Worm (Caenorhabditis elegans) whole organism, L4/young adult: ENCODE results near the gene C45G9.10.
A peak's percentile ranks its signal among the peaks of the same experiment; 100 is the strongest.

Experiments
- W03F9.2 ChIP-seq: fragments of 150-350 bp; optimal IDR thresholded peaks from 2 replicates; lab custom pipeline; 2014; ENCODE audit warnings: missing biosample characterization, missing genetic modification characterization
- dao-5 ChIP-seq: sonication (generic microtip); optimal IDR thresholded peaks from 2 replicates; lab custom pipeline; 2016; ENCODE audit warnings: missing genotype, missing genetic modification characterization, moderate library complexity, missing compliant biosample characterization
- him-1 ChIP-seq: sonication (generic microtip); optimal IDR thresholded peaks from 2 replicates; lab custom pipeline; 2016; ENCODE audit warnings: missing genotype, missing genetic modification reagents, missing genetic modification characterization, missing compliant biosample characterization

Gene C45G9.10

ce11 chrIII:5061798-5062197 lies at the start of gene C45G9.10:
TSS of gene C45G9.10 (minus strand) at chrIII:5061898.
- no peak for TF ChIP-seq dao-5 (tag; lab: Kevin White, UChicago)
- TF ChIP-seq him-1 (tag; lab: Kevin White, UChicago), result no peak
- no peak for TF ChIP-seq W03F9.2

ce11 chrIII:5109401-5109800 lies 47.7 kb upstream of the C45G9.10 start, which contains the start of gene sax-2:
TSS of gene sax-2 (plus strand) at chrIII:5109701.
- no peak for TF ChIP-seq him-1 (tag; lab: Kevin White, UChicago)
- TF ChIP-seq W03F9.2, result no peak

- no peak for TF ChIP-seq him-1 (tag; lab: Kevin White, UChicago)
- TF ChIP-seq W03F9.2, result peak; percentile 70
Measured at ce11 chrIII:5108746-5109145, 47.0 kb upstream of the C45G9.10 start.

ce11 chrIII:5107959-5108358 lies 46.3 kb upstream of the C45G9.10 start:
- no peak for TF ChIP-seq him-1 (tag; lab: Kevin White, UChicago)
- no peak for TF ChIP-seq dao-5 (tag; lab: Kevin White, UChicago)
- no peak for TF ChIP-seq W03F9.2

ce11 chrIII:5106893-5107471 lies 45.3 kb upstream of the C45G9.10 start, which contains the start of gene dpy-17:
TSS of gene dpy-17 (plus strand) at chrIII:5107330.
- TF ChIP-seq him-1 (tag; lab: Kevin White, UChicago) (no peak), W03F9.2 (no peak), dao-5 (tag; lab: Kevin White, UChicago) (no peak)

ce11 chrIII:5105485-5105884 lies 43.8 kb upstream of the C45G9.10 start:
- TF ChIP-seq dao-5 (tag; lab: Kevin White, UChicago) (no peak), him-1 (tag; lab: Kevin White, UChicago) (no peak), W03F9.2 (no peak)

- TF ChIP-seq dao-5 (tag; lab: Kevin White, UChicago), result no peak
- TF ChIP-seq W03F9.2, result peak; percentile 40
Measured at ce11 chrIII:5102616-5103015, 40.9 kb upstream of the C45G9.10 start, which contains the start of gene F54D8.6. TSS of gene F54D8.6 (plus strand) at chrIII:5102985.

- no peak for TF ChIP-seq him-1 (tag; lab: Kevin White, UChicago)
- TF ChIP-seq dao-5 (tag; lab: Kevin White, UChicago), result no peak
- no peak for TF ChIP-seq W03F9.2
Measured at ce11 chrIII:5099500-5099899, 37.8 kb upstream of the C45G9.10 start.

ce11 chrIII:5098740-5099276 lies 37.1 kb upstream of the C45G9.10 start:
- TF ChIP-seq him-1 (tag; lab: Kevin White, UChicago), result no peak
- TF ChIP-seq dao-5 (tag; lab: Kevin White, UChicago), result no peak
- TF ChIP-seq W03F9.2, result no peak

ce11 chrIII:5096741-5097140 lies 35.0 kb upstream of the C45G9.10 start:
- TF ChIP-seq W03F9.2, result no peak

- no peak for TF ChIP-seq dao-5 (tag; lab: Kevin White, UChicago)
- no peak for TF ChIP-seq W03F9.2
- TF ChIP-seq him-1 (tag; lab: Kevin White, UChicago), result no peak
Measured at ce11 chrIII:5094506-5094905, 32.8 kb upstream of the C45G9.10 start, which contains the start of gene F54D8.10. TSS of gene F54D8.10 (plus strand) at chrIII:5094806.

ce11 chrIII:5092345-5092744 lies 30.6 kb upstream of the C45G9.10 start:
- no peak for TF ChIP-seq W03F9.2
- no peak for TF ChIP-seq him-1 (tag; lab: Kevin White, UChicago)
- no peak for TF ChIP-seq dao-5 (tag; lab: Kevin White, UChicago)

ce11 chrIII:5089489-5089888 lies 27.8 kb upstream of the C45G9.10 start:
- TF ChIP-seq dao-5 (tag; lab: Kevin White, UChicago) (no peak), him-1 (tag; lab: Kevin White, UChicago) (no peak), W03F9.2 (no peak)

ce11 chrIII:5085529-5085928 lies 23.8 kb upstream of the C45G9.10 start, which contains the start of gene cah-1:
TSS of gene cah-1 (minus strand) at chrIII:5085629.
- TF ChIP-seq W03F9.2 (no peak), him-1 (tag; lab: Kevin White, UChicago) (no peak), dao-5 (tag; lab: Kevin White, UChicago) (no peak)

- TF ChIP-seq him-1 (tag; lab: Kevin White, UChicago) (no peak), W03F9.2 (no peak), dao-5 (tag; lab: Kevin White, UChicago) (no peak)
Measured at ce11 chrIII:5083304-5083703, 21.6 kb upstream of the C45G9.10 start.
